Worm (Caenorhabditis elegans) whole organism, L1 larva: ENCODE data around the gene F33H1.4.

Experiments
- F16B12.6 ChIP-seq: fragments of 150-350 bp; optimal IDR thresholded peaks from 2 replicates; lab custom pipeline; 2014; ENCODE audit warnings: missing biosample characterization, missing genetic modification characterization
- Y116A8C.19 ChIP-seq: sonication (generic microtip); optimal IDR thresholded peaks from 2 replicates; lab custom pipeline; 2016; ENCODE audit warnings: missing compliant biosample characterization, missing genetic modification characterization, borderline replicate concordance
- aha-1 ChIP-seq: fragments of 150-350 bp; optimal IDR thresholded peaks from 2 replicates; lab custom pipeline; 2014; ENCODE audit warnings: missing biosample characterization, missing genetic modification characterization
- aly-2 ChIP-seq: fragments of 150-350 bp; optimal IDR thresholded peaks from 2 replicates; lab custom pipeline; 2014; ENCODE audit warnings: missing biosample characterization, missing genetic modification characterization
- ceh-63 ChIP-seq: fragments of 200-800 bp; sonication (Bioruptor generic); optimal IDR thresholded peaks from 2 replicates; lab custom pipeline; 2018; ENCODE audit warnings: mild to moderate bottlenecking, missing genetic modification characterization, missing compliant biosample characterization
- ceh-88 ChIP-seq: fragments of 200-800 bp; sonication (Bioruptor generic); IDR thresholded peaks from 2 replicates; pipeline ENCODE4 v1.3.6; 2022; ENCODE audit warnings: missing genetic modification characterization, missing compliant biosample characterization
- ces-1 ChIP-seq: fragments of 150-350 bp; optimal IDR thresholded peaks from 2 replicates; lab custom pipeline; 2014; ENCODE audit warnings: missing biosample characterization, missing genetic modification reagents, missing genetic modification characterization
- dsc-1 ChIP-seq: sonication (generic microtip); optimal IDR thresholded peaks from 2 replicates; lab custom pipeline; 2016; ENCODE audit warnings: mild to moderate bottlenecking, missing genetic modification characterization, missing compliant biosample characterization
- efl-1 ChIP-seq, 4 experiments: fragments of 150-350 bp; optimal IDR thresholded peaks in 3 of 4; peaks in 1 of 4; 1 replicate in 1 of 4; 2 replicates in 3 of 4; lab custom pipeline; 2014; ENCODE audit warnings: missing biosample characterization in 2 of 4, missing genetic modification characterization in 2 of 4, missing genetic modification reagents in 2 of 4
- egl-27 ChIP-seq, 2 experiments: fragments of 150-350 bp in 1 of 2; sonication (generic microtip); optimal IDR thresholded peaks; 3 replicates each; lab custom pipeline; 2017 to 2018; ENCODE audit warnings: missing biosample characterization in 2 of 2, missing genetic modification characterization in 2 of 2, missing genetic modification reagents in 2 of 2
- elt-3 ChIP-seq, 6 experiments: fragments of 150-350 bp in 1 of 6; sonication (generic microtip); optimal IDR thresholded peaks; 2 replicates each; lab custom pipeline; 2017 to 2018; ENCODE audit warnings: missing biosample characterization in 6 of 6, missing genetic modification characterization in 6 of 6, inconsistent platforms in 1 of 6
- fkh-8 ChIP-seq: sonication (generic microtip); optimal IDR thresholded peaks from 2 replicates; lab custom pipeline; 2016; ENCODE audit warnings: mild to moderate bottlenecking, missing genetic modification characterization, missing compliant biosample characterization
- fos-1 ChIP-seq: fragments of 150-350 bp; optimal IDR thresholded peaks from 2 replicates; lab custom pipeline; 2014; ENCODE audit warnings: missing biosample characterization, missing genetic modification characterization
- grh-1 ChIP-seq: fragments of 200-800 bp; sonication (Bioruptor generic); IDR thresholded peaks from 2 replicates; pipeline ENCODE4 v1.3.6; 2022; ENCODE audit warnings: missing genetic modification reagents, missing genetic modification characterization, missing compliant biosample characterization
- irx-1 ChIP-seq: sonication (generic microtip); optimal IDR thresholded peaks from 2 replicates; lab custom pipeline; 2016; ENCODE audit warnings: missing genetic modification characterization, missing compliant biosample characterization
- isw-1 ChIP-seq: fragments of 200-800 bp; sonication (Bioruptor generic); IDR thresholded peaks from 2 replicates; pipeline ENCODE4 v1.3.6; 2022; ENCODE audit warnings: missing genetic modification characterization, missing compliant biosample characterization
- lsy-2 ChIP-seq, 2 experiments: fragments of 150-350 bp; optimal IDR thresholded peaks; 2 replicates each; lab custom pipeline; 2014; ENCODE audit warnings: missing biosample characterization in 2 of 2, missing genetic modification characterization in 2 of 2
- mdl-1 ChIP-seq, 2 experiments: fragments of 150-350 bp; optimal IDR thresholded peaks; 2 replicates each; lab custom pipeline; 2014 to 2017; ENCODE audit warnings: missing biosample characterization in 2 of 2, missing genetic modification characterization in 2 of 2, inconsistent platforms in 1 of 2
- nhr-28 ChIP-seq: fragments of 150-350 bp; optimal IDR thresholded peaks from 2 replicates; lab custom pipeline; 2014; ENCODE audit warnings: missing biosample characterization, missing genetic modification characterization
- nhr-47 ChIP-seq: sonication (generic microtip); optimal IDR thresholded peaks from 2 replicates; lab custom pipeline; 2016; ENCODE audit warnings: mild to moderate bottlenecking, missing genetic modification characterization, moderate library complexity, missing compliant biosample characterization
- nhr-77 ChIP-seq: fragments of 150-350 bp; optimal IDR thresholded peaks from 2 replicates; lab custom pipeline; 2014; ENCODE audit warnings: missing biosample characterization, missing genetic modification characterization
- nhr-90 ChIP-seq: sonication (generic microtip); optimal IDR thresholded peaks from 2 replicates; lab custom pipeline; 2016; ENCODE audit warnings: mild to moderate bottlenecking, missing genetic modification characterization, missing compliant biosample characterization; ENCODE audit not compliant: poor library complexity
- pag-3 ChIP-seq: sonication (generic microtip); optimal IDR thresholded peaks from 2 replicates; lab custom pipeline; 2017; ENCODE audit warnings: missing genetic modification characterization, mild to moderate bottlenecking, missing compliant biosample characterization, antibody characterized with exemption, borderline replicate concordance; ENCODE audit not compliant: insufficient read depth
- pqm-1 ChIP-seq: sonication (generic microtip); optimal IDR thresholded peaks from 3 replicates; lab custom pipeline; 2017; ENCODE audit warnings: missing biosample characterization, missing genetic modification characterization
- rnt-1 ChIP-seq: sonication (generic microtip); optimal IDR thresholded peaks from 2 replicates; lab custom pipeline; 2016; ENCODE audit warnings: mild to moderate bottlenecking, missing genetic modification characterization, moderate library complexity, missing compliant biosample characterization
- snu-23 ChIP-seq: sonication (generic microtip); optimal IDR thresholded peaks from 2 replicates; lab custom pipeline; 2016; ENCODE audit warnings: missing genetic modification characterization, missing compliant biosample characterization
- sptf-1 ChIP-seq: fragments of 150-350 bp; optimal IDR thresholded peaks from 2 replicates; lab custom pipeline; 2014; ENCODE audit warnings: missing biosample characterization, missing genetic modification characterization
- sup-37 ChIP-seq: fragments of 200-800 bp; sonication (Bioruptor generic); optimal IDR thresholded peaks from 2 replicates; lab custom pipeline; 2018; ENCODE audit warnings: mild to moderate bottlenecking, missing genetic modification characterization, missing compliant biosample characterization
- swsn-7 ChIP-seq: sonication (generic microtip); optimal IDR thresholded peaks from 2 replicates; lab custom pipeline; 2016; ENCODE audit warnings: missing genetic modification characterization, missing compliant biosample characterization
- unc-130 ChIP-seq: fragments of 150-350 bp; optimal IDR thresholded peaks from 2 replicates; lab custom pipeline; 2017; ENCODE audit warnings: missing biosample characterization, missing genetic modification characterization, inconsistent platforms
- vab-15 ChIP-seq: sonication (generic microtip); optimal IDR thresholded peaks from 2 replicates; lab custom pipeline; 2017; ENCODE audit warnings: missing genotype, mild to moderate bottlenecking, missing genetic modification characterization, missing compliant biosample characterization

Gene F33H1.4

ce11 chrII:10155106-10155505, 19.3 kb upstream of the F33H1.4 start, which contains the start of gene nlp-63:
Gene nlp-63, plus strand, starts transcription at chrII:10155406.
- TF ChIP-seq sup-37 (no peak), nhr-77 (tag; lab: Kevin White, UChicago) (no peak), snu-23 (GFP tag; lab: Kevin White, UChicago) (no peak), Y116A8C.19 (no peak), ceh-63 (GFP tag; lab: Kevin White, UChicago) (no peak), isw-1 (GFP tag; lab: Robert Waterston, UW) (no peak), ceh-88 (GFP tag; lab: Robert Waterston, UW) (no peak), ces-1 (GFP tag; lab: Kevin White, UChicago) (no peak), sptf-1 (tag; lab: Kevin White, UChicago) (no peak), nhr-28 (tag; lab: Kevin White, UChicago) (no peak), egl-27 (tag; optimal IDR thresholded peaks at IDR 0.05; lab: Kevin White, UChicago) (no peak), rnt-1 (tag; lab: Kevin White, UChicago) (no peak), pag-3 (tag; lab: Kevin White, UChicago) (no peak), efl-1 (optimal IDR thresholded peaks at IDR 0.05; lab: Kevin White, UChicago) (no peak), efl-1 (GFP tag; optimal IDR thresholded peaks at IDR 0.05 in 1 of 2; lab: Kevin White, UChicago) (no peak), F16B12.6 (tag; lab: Kevin White, UChicago) (no peak), swsn-7 (tag; lab: Kevin White, UChicago) (no peak), nhr-90 (tag; lab: Kevin White, UChicago) (no peak), aha-1 (tag; lab: Kevin White, UChicago) (no peak), aly-2 (no peak)

ce11 chrII:10162785-10163184, 11.7 kb upstream of the F33H1.4 start:
- no peak for TF ChIP-seq mdl-1 (tag; optimal IDR thresholded peaks at IDR 0.05; lab: Kevin White, UChicago)
- no peak for TF ChIP-seq lsy-2 (tag; optimal IDR thresholded peaks at IDR 0.05; lab: Kevin White, UChicago)
- TF ChIP-seq fkh-8 (tag; lab: Kevin White, UChicago) = peak; percentile 63
- TF ChIP-seq fos-1 = no peak
- TF ChIP-seq unc-130 (tag; lab: Kevin White, UChicago) = no peak
- no peak for TF ChIP-seq elt-3 (tag; optimal IDR thresholded peaks at IDR 0.05; lab: Kevin White, UChicago)

ce11 chrII:10164137-10164536, 10.3 kb upstream of the F33H1.4 start:
- TF ChIP-seq efl-1 (optimal IDR thresholded peaks at IDR 0.05; lab: Kevin White, UChicago) (no peak), efl-1 (GFP tag; optimal IDR thresholded peaks at IDR 0.05 in 1 of 2; lab: Kevin White, UChicago) (peak in 1 of 2 experiments; percentile 59), nhr-47 (no peak)

- TF ChIP-seq fkh-8 (tag; lab: Kevin White, UChicago) (peak; percentile 57), dsc-1 (tag; lab: Kevin White, UChicago) (peak; percentile 37), grh-1 (GFP tag; lab: Robert Waterston, UW) (no peak)
Measured at ce11 chrII:10166365-10166764, 8.1 kb upstream of the F33H1.4 start.

- no peak for TF ChIP-seq pqm-1
- TF ChIP-seq efl-1 (optimal IDR thresholded peaks at IDR 0.05; lab: Kevin White, UChicago) = no peak
- TF ChIP-seq efl-1 (GFP tag; optimal IDR thresholded peaks at IDR 0.05 in 1 of 2; lab: Kevin White, UChicago) = peak in 1 of 2 experiments; percentile 91
- TF ChIP-seq irx-1 = no peak
- no peak for TF ChIP-seq vab-15
Measured at ce11 chrII:10167731-10168130, 6.7 kb upstream of the F33H1.4 start.
